Worm (Caenorhabditis elegans) whole organism, L4 larva: ENCODE measurements around the gene vab-23.

Experiments
- F26F4.8 ChIP-seq: fragments of 200-800 bp; sonication (Bioruptor generic); conservative IDR thresholded peaks from 2 replicates; pipeline ENCODE4 v1.3.6; 2022; ENCODE audit warnings: missing genetic modification characterization, missing compliant biosample characterization
- ZK546.5 ChIP-seq, 2 experiments: sonication (generic microtip); optimal IDR thresholded peaks; 2 replicates each; lab custom pipeline; 2017; ENCODE audit warnings: missing biosample characterization in 2 of 2, missing genetic modification characterization in 2 of 2
- aha-1 ChIP-seq: fragments of 150-350 bp; peaks from one replicate; lab custom pipeline; 2014; ENCODE audit warnings: missing biosample characterization, missing genetic modification characterization
- ama-1 ChIP-seq: fragments of 150-350 bp; optimal IDR thresholded peaks from 2 replicates; lab custom pipeline; 2014; ENCODE audit warnings: inconsistent platforms, mixed read lengths
- cey-2 ChIP-seq: sonication (generic microtip); optimal IDR thresholded peaks from 3 replicates; lab custom pipeline; 2017; ENCODE audit warnings: missing genetic modification characterization, mild to moderate bottlenecking, missing compliant biosample characterization, antibody characterized with exemption, borderline replicate concordance; ENCODE audit not compliant: insufficient read depth
- ctbp-1 ChIP-seq: fragments of 200-800 bp; sonication (Bioruptor generic); IDR thresholded peaks from 2 replicates; pipeline ENCODE4 v1.3.6; 2022; ENCODE audit warnings: missing genetic modification reagents, missing genetic modification characterization, missing compliant biosample characterization
- daf-16 ChIP-seq, 3 experiments: sonication (generic microtip); optimal IDR thresholded peaks; 2 replicates each; lab custom pipeline; 2016 to 2017; ENCODE audit warnings: missing genetic modification characterization in 3 of 3, missing genetic modification reagents in 3 of 3, mild to moderate bottlenecking in 2 of 3, missing compliant biosample characterization in 2 of 3, missing biosample characterization in 1 of 3, moderate library complexity in 1 of 3
- daf-19 ChIP-seq: fragments of 200-800 bp; sonication (Bioruptor generic); conservative IDR thresholded peaks from 2 replicates; pipeline ENCODE4 v1.3.6; 2022; ENCODE audit warnings: missing genetic modification characterization, missing compliant biosample characterization
- dmd-8 ChIP-seq: fragments of 200-800 bp; sonication (Bioruptor generic); IDR thresholded peaks from 2 replicates; pipeline ENCODE4 v1.3.6; 2022; ENCODE audit warnings: missing genetic modification characterization, missing compliant biosample characterization
- dmd-9 ChIP-seq: fragments of 200-800 bp; sonication (Bioruptor generic); IDR thresholded peaks from 2 replicates; pipeline ENCODE4 v1.3.6; 2022; ENCODE audit warnings: missing genetic modification reagents, missing genetic modification characterization, missing compliant biosample characterization
- egl-43 ChIP-seq: fragments of 200-800 bp; sonication (Bioruptor generic); IDR thresholded peaks from 2 replicates; pipeline ENCODE4 v1.3.6; 2022; ENCODE audit warnings: missing genetic modification reagents, missing genetic modification characterization, missing compliant biosample characterization
- lin-13 ChIP-seq: fragments of 150-350 bp; optimal IDR thresholded peaks from 2 replicates; lab custom pipeline; 2014; ENCODE audit warnings: missing biosample characterization, missing genetic modification reagents, missing genetic modification characterization
- lin-39 ChIP-seq: fragments of 150-350 bp; optimal IDR thresholded peaks from 2 replicates; lab custom pipeline; 2014; ENCODE audit warnings: missing biosample characterization, missing genetic modification reagents, missing genetic modification characterization
- madf-5 ChIP-seq, 2 experiments: fragments of 200-800 bp; sonication (Bioruptor generic); IDR thresholded peaks; 2 replicates each; pipeline ENCODE4 v1.3.6; 2022; ENCODE audit warnings: missing compliant biosample characterization in 2 of 2, missing genetic modification characterization in 2 of 2
- mxl-2 ChIP-seq: fragments of 200-800 bp; sonication (Bioruptor generic); conservative IDR thresholded peaks from 2 replicates; pipeline ENCODE4 v1.3.6; 2022; ENCODE audit warnings: missing genetic modification reagents, missing genetic modification characterization, missing compliant biosample characterization
- nhr-111 ChIP-seq: fragments of 200-800 bp; sonication (Bioruptor generic); optimal IDR thresholded peaks from 2 replicates; lab custom pipeline; 2018; ENCODE audit warnings: mild to moderate bottlenecking, missing genetic modification characterization, missing compliant biosample characterization
- nhr-237 ChIP-seq: sonication (generic microtip); optimal IDR thresholded peaks from 2 replicates; lab custom pipeline; 2017; ENCODE audit warnings: missing biosample characterization, missing genetic modification characterization
- nhr-25 ChIP-seq: sonication (generic microtip); optimal IDR thresholded peaks from 2 replicates; lab custom pipeline; 2017; ENCODE audit warnings: missing genetic modification characterization, mild to moderate bottlenecking, missing compliant biosample characterization, antibody characterized with exemption, moderate library complexity, borderline replicate concordance; ENCODE audit not compliant: insufficient read depth
- nhr-6 ChIP-seq: fragments of 150-350 bp; optimal IDR thresholded peaks from 2 replicates; lab custom pipeline; 2014; ENCODE audit warnings: missing biosample characterization, missing genetic modification characterization
- nhr-77 ChIP-seq: fragments of 150-350 bp; optimal IDR thresholded peaks from 2 replicates; lab custom pipeline; 2014; ENCODE audit warnings: missing biosample characterization, missing genetic modification characterization
- pha-4 ChIP-seq, 2 experiments: fragments of 150-350 bp in 1 of 2; fragments of 200-800 bp in 1 of 2; sonication (Bioruptor generic) in 1 of 2; IDR thresholded peaks in 1 of 2; optimal IDR thresholded peaks in 1 of 2; 2 replicates each; pipeline versions ENCODE4 v1.3.6 to Lab custom; 2014 to 2022; ENCODE audit warnings: missing genetic modification characterization in 2 of 2, missing genetic modification reagents in 2 of 2, missing biosample characterization in 1 of 2, missing compliant biosample characterization in 1 of 2
- php-3 ChIP-seq: fragments of 200-800 bp; sonication (Bioruptor generic); IDR thresholded peaks from 2 replicates; pipeline ENCODE4 v1.3.6; 2022; ENCODE audit warnings: missing genetic modification reagents, missing genetic modification characterization, missing compliant biosample characterization
- spr-3 ChIP-seq: fragments of 200-800 bp; sonication (Bioruptor generic); optimal IDR thresholded peaks from 2 replicates; lab custom pipeline; 2018; ENCODE audit warnings: mild to moderate bottlenecking, missing genetic modification characterization, missing compliant biosample characterization
- tag-97 ChIP-seq: fragments of 200-800 bp; sonication (Bioruptor generic); IDR thresholded peaks from 2 replicates; pipeline ENCODE4 v1.3.6; 2022; ENCODE audit warnings: missing genetic modification characterization, missing compliant biosample characterization
- tra-1 ChIP-seq: fragments of 200-800 bp; sonication (Bioruptor generic); IDR thresholded peaks from 2 replicates; pipeline ENCODE4 v1.3.6; 2022; ENCODE audit warnings: missing genetic modification reagents, missing genetic modification characterization, missing compliant biosample characterization
- unc-130 ChIP-seq: sonication (generic microtip); optimal IDR thresholded peaks from 2 replicates; lab custom pipeline; 2016; ENCODE audit warnings: missing genetic modification reagents, missing genetic modification characterization, missing compliant biosample characterization
- unc-62 ChIP-seq, 3 experiments: fragments of 150-350 bp in 1 of 3; sonication (generic microtip); optimal IDR thresholded peaks in 2 of 3; peaks in 1 of 3; 1 replicate in 1 of 3; 2 replicates in 2 of 3; lab custom pipeline; 2014 to 2017; ENCODE audit warnings: missing biosample characterization in 3 of 3, missing genetic modification characterization in 3 of 3, missing genetic modification reagents in 3 of 3, missing genotype in 1 of 3
- zfp-2 ChIP-seq: sonication (generic microtip); optimal IDR thresholded peaks from 2 replicates; lab custom pipeline; 2016; ENCODE audit warnings: mild to moderate bottlenecking, missing genetic modification characterization, missing compliant biosample characterization
- zip-11 ChIP-seq: fragments of 200-800 bp; sonication (Bioruptor generic); IDR thresholded peaks from 2 replicates; pipeline ENCODE4 v1.3.6; 2022; ENCODE audit warnings: missing genetic modification characterization, missing compliant biosample characterization
- zip-2 ChIP-seq: fragments of 150-350 bp; optimal IDR thresholded peaks from 2 replicates; lab custom pipeline; 2014; ENCODE audit warnings: missing biosample characterization, missing genetic modification characterization
- ztf-7 ChIP-seq: fragments of 150-350 bp; optimal IDR thresholded peaks from 2 replicates; lab custom pipeline; 2014; ENCODE audit warnings: missing biosample characterization, missing genetic modification characterization

Gene vab-23

DNA sequence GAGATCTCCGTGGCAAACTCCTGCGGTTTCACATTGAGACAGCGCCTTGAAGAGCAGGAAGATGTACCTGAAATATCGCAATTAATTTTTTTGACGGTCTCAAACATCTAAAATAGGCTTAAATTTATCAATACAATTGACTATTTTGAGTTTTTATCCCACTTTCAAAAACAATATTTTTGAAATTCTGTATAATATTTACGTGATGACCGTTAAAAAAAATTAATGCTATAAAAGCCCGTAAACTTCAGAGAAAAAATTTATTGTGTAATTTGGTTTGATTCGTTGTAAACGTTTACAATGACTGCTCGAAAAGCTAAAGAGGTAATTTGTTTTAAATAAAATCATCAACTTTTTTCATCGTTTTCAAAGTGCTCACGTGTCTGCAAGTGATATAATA is 13.3 kb upstream of the vab-23 start, which contains the start of gene ZK930.7:
Gene ZK930.7 (plus strand): TSS at position 301 of the 400 bp plus-strand sequence.
- peak; percentile 42 for TF ChIP-seq aha-1 (tag; lab: Kevin White, UChicago)
- no peak for TF ChIP-seq ctbp-1
- TF ChIP-seq nhr-237 (tag; lab: Kevin White, UChicago): no peak

DNA sequence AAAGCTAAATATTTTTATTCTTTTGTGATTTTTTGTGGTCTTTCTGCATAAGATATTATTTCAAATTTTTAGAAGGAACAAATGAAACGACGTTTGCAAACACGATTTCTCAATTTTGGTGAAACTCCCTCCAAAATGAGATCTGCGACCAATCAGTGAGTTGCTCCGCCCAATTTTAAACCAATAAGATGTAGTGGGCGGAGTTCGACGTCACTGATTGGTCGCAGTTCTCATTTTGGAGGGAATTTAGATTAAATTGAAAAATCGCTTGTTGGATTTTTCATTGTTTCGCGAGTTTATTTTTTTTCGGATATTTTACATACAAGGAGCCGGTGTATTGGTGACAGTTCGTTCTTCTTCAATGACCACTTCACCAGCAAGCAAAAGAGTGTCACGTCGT is 9.6 kb upstream of the vab-23 start:
- TF ChIP-seq nhr-111 (GFP tag; lab: Kevin White, UChicago) (no peak), aha-1 (tag; lab: Kevin White, UChicago) (no peak), cey-2 (tag; lab: Kevin White, UChicago) (no peak), dmd-8 (GFP tag; lab: Robert Waterston, UW) (no peak)

DNA sequence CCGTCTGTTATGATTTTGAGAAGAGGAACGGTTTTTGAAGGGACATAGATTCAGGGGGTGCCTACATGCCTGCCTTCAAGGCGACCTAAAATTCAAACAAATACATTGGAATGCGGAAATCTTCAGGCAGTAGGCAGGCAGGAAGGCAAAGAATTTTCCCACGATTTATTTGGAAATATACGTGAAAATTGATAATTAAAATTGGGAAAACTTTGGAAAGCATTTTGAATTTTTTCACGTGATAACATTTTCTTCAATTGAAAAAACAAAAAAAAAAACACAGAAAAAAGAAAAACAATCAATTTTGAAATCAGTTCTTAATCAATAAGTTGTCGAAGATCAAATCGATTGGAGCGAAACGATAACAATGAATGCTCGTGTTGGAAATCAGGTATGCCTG is 5.2 kb upstream of the vab-23 start, which contains the start of gene ZK930.4:
Gene ZK930.4 (plus strand): TSS at position 301 of the 400 bp plus-strand sequence.
- TF ChIP-seq lin-39 (tag; lab: Kevin White, UChicago) (no peak), pha-4 (GFP tag; IDR thresholded peaks at IDR 0.05; lab: Robert Waterston, UW) (no peak), pha-4 (tag; optimal IDR thresholded peaks at IDR 0.05; lab: Kevin White, UChicago) (no peak), zfp-2 (tag; lab: Kevin White, UChicago) (no peak), php-3 (no peak), egl-43 (GFP tag; lab: Robert Waterston, UW) (no peak), zip-11 (GFP tag; lab: Robert Waterston, UW) (no peak), tag-97 (GFP tag; lab: Robert Waterston, UW) (no peak), mxl-2 (no peak), tra-1 (GFP tag; lab: Robert Waterston, UW) (no peak), ctbp-1 (no peak), unc-130 (GFP tag; lab: Kevin White, UChicago) (no peak), ama-1 (lab: Kevin White, UChicago) (no peak), ZK546.5 (tag; optimal IDR thresholded peaks at IDR 0.05; lab: Kevin White, UChicago) (no peak), lin-13 (GFP tag; lab: Kevin White, UChicago) (no peak), madf-5 (GFP tag; IDR thresholded peaks at IDR 0.05; lab: Robert Waterston, UW) (no peak), nhr-77 (tag; lab: Kevin White, UChicago) (no peak), nhr-6 (tag; lab: Kevin White, UChicago) (no peak)

DNA sequence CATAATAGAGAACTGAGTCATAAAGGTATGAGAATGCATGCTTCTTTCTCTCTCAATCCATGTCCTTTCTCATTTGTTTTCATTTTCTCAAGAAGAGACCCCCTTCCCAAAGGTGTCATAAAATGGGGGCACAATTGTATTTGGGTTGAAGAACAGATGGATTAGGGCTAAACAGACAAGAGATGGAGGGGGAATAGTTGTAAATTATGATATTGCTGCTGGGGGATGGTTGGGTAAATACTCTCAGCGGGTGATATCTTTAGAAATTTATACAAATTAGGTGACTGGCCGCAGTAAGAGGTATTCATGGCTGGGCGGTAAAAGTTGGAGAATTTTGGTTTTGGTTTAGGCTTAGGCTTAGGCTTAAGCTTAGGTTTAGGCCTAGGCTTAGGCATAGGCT is 4.0 kb upstream of the vab-23 start:
- TF ChIP-seq daf-16 (GFP tag; optimal IDR thresholded peaks at IDR 0.05; lab: Kevin White, UChicago) (no peak), daf-16 (tag; optimal IDR thresholded peaks at IDR 0.05; lab: Kevin White, UChicago) (no peak), unc-62 (GFP tag; optimal IDR thresholded peaks at IDR 0.05 in 1 of 2; lab: Kevin White, UChicago) (peak in 1 of 2 experiments; percentile 59), unc-62 (tag; optimal IDR thresholded peaks at IDR 0.05; lab: Kevin White, UChicago) (no peak), dmd-9 (GFP tag; lab: Robert Waterston, UW) (no peak)
- TF ChIP-seq, all 104 proteins: peak for 1

DNA sequence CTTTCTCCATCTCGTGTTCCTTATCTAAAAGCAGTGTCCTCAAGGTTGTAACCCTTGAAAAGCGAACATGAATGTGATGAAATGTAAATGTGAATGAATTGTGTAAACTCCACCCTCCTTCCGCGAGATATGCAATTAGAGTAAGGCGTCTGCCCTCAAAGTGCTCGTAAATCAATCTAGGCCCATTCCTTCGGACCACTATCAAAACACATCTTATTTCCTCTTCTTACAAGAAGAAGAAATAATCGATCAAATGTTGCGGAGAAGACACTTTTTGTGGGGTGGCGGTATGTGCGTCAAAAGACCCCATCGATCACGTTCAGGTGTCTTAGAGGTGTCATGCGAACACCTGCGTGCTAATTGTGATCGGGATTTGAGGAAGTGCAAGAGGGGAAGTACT is 1.2 kb upstream of the vab-23 start:
- TF ChIP-seq F26F4.8: no peak
- TF ChIP-seq, all 104 proteins: peak for 0

- TF ChIP-seq aha-1 (tag; lab: Kevin White, UChicago) (peak; percentile 89), ztf-7 (tag; lab: Kevin White, UChicago) (no peak)
Measured at ce11 chrII:11899761-11900160, 1.2 kb downstream of the vab-23 start.

ce11 chrII:11893323-11893722 is 7.7 kb downstream of the vab-23 start, which contains the start of gene ZK930.2:
TSS of gene ZK930.2 (minus strand) at chrII:11893423.
- TF ChIP-seq zip-2: no peak
- no peak for TF ChIP-seq daf-16 (GFP tag; optimal IDR thresholded peaks at IDR 0.05; lab: Kevin White, UChicago)
- TF ChIP-seq daf-16 (tag; optimal IDR thresholded peaks at IDR 0.05; lab: Kevin White, UChicago): no peak
- no peak for TF ChIP-seq spr-3 (GFP tag; lab: Kevin White, UChicago)
- TF ChIP-seq daf-19 (GFP tag; lab: Robert Waterston, UW): no peak
- TF ChIP-seq nhr-25 (tag; lab: Kevin White, UChicago): no peak
- TF ChIP-seq lin-39 (tag; lab: Kevin White, UChicago): no peak
